Fruit fly (Drosophila melanogaster): Measurements from ENCODE around the gene CG15765.

Gene CG15765

DNA sequence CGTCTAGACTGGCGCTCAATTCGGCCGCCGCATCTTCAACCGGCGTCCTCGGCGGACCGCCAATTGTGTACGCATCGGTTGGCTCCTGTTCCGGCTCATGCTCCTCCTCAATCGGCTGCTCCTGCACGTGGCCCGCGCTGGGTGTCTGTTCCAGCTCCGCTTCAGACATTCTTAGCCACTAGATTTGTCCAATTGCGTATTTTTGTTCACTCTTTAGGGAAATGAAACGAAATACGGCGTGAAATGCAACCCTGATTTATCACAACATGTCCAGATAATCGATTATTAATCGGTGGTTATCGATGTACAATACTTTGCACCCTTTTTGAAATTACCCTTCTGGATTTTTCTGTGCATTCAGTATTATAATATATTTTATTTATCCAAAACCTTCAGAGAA lies 58.2 kb downstream of the CG15765 start, which contains the start of gene mof (continued):
- TF ChIP-seq sna (GFP tag; IDR thresholded peaks at IDR 0.05; ENCODE audit: partially characterized antibody) (peak; percentile 72), E2f1 (GFP tag; IDR thresholded peaks at IDR 0.05) (no peak), Doc3 (GFP tag; IDR thresholded peaks at IDR 0.05; ENCODE audit: partially characterized antibody) (peak; percentile 58), CG13123 (GFP tag; optimal IDR thresholded peaks at IDR 0.05) (no peak), CG34224 (GFP tag; IDR thresholded peaks at IDR 0.05; ENCODE audit: partially characterized antibody) (peak; percentile 85), PHDP (tag; optimal IDR thresholded peaks at IDR 0.05) (no peak), Hr3 (GFP tag; optimal IDR thresholded peaks at IDR 0.05) (no peak), fu2 (GFP tag; optimal IDR thresholded peaks at IDR 0.05) (no peak), CG8089 (GFP tag; optimal IDR thresholded peaks at IDR 0.05) (no peak), CG15479 (GFP tag; optimal IDR thresholded peaks at IDR 0.05) (no peak), Kr (GFP tag; optimal IDR thresholded peaks at IDR 0.05) (no peak), CG11696 (GFP tag; IDR thresholded peaks at IDR 0.05) (no peak), CG33213 (GFP tag; optimal IDR thresholded peaks at IDR 0.05) (no peak), gt (GFP tag; IDR thresholded peaks at IDR 0.05) (no peak), crp (GFP tag; optimal IDR thresholded peaks at IDR 0.05) (peak in 1 of 2 experiments; percentile 3), chm (GFP tag; IDR thresholded peaks at IDR 0.05) (no peak), psq (GFP tag; optimal IDR thresholded peaks at IDR 0.05) (no peak), CG2875 (GFP tag; optimal IDR thresholded peaks at IDR 0.05) (no peak), Aef1 (GFP tag; IDR thresholded peaks at IDR 0.05) (no peak), CG10543 (GFP tag; optimal IDR thresholded peaks at IDR 0.05) (no peak), CG32767 (GFP tag; IDR thresholded peaks at IDR 0.05) (no peak), D (optimal IDR thresholded peaks at IDR 0.05) (no peak), D (GFP tag; optimal IDR thresholded peaks at IDR 0.05) (no peak), CG8290 (GFP tag; optimal IDR thresholded peaks at IDR 0.05) (no peak), CG8290 (tag; optimal IDR thresholded peaks at IDR 0.05) (no peak), CG6813 (GFP tag; optimal IDR thresholded peaks at IDR 0.05) (no peak), Antp (GFP tag; optimal IDR thresholded peaks at IDR 0.05) (no peak), bcd (GFP tag; optimal IDR thresholded peaks at IDR 0.05) (no peak), unpg (GFP tag; optimal IDR thresholded peaks at IDR 0.05) (no peak), mld (GFP tag; IDR thresholded peaks at IDR 0.05; ENCODE audit: partially characterized antibody) (peak; percentile 76; the same call in 2 of the 3 replicates), sc (optimal IDR thresholded peaks at IDR 0.05) (no peak), sc (GFP tag; optimal IDR thresholded peaks at IDR 0.05) (no peak), Fer1 (GFP tag; optimal IDR thresholded peaks at IDR 0.05) (peak; percentile 5), pfk (GFP tag; optimal IDR thresholded peaks at IDR 0.05) (no peak), stc (GFP tag; IDR thresholded peaks at IDR 0.05) (no peak), mam (GFP tag; optimal IDR thresholded peaks at IDR 0.05) (no peak), CG14050 (GFP tag; IDR thresholded peaks at IDR 0.05) (no peak), CG12104 (GFP tag; optimal IDR thresholded peaks at IDR 0.05) (no peak), CTCF (GFP tag; optimal IDR thresholded peaks at IDR 0.05) (no peak), jing (GFP tag; optimal IDR thresholded peaks at IDR 0.05) (no peak), NC2α (GFP tag; optimal IDR thresholded peaks at IDR 0.05) (no peak), dmrt11E (tag; optimal IDR thresholded peaks at IDR 0.05) (no peak), Dp (GFP tag; optimal IDR thresholded peaks at IDR 0.05) (peak; percentile 78), CG18476 (GFP tag; optimal IDR thresholded peaks at IDR 0.05) (no peak), hth (optimal IDR thresholded peaks at IDR 0.05) (no peak), BtbVII (GFP tag; optimal IDR thresholded peaks at IDR 0.05) (no peak), wek (GFP tag; optimal IDR thresholded peaks at IDR 0.05) (no peak), CG15601 (tag; optimal IDR thresholded peaks at IDR 0.05) (no peak), grn (GFP tag; optimal IDR thresholded peaks at IDR 0.05) (no peak), ewg (GFP tag; optimal IDR thresholded peaks at IDR 0.05) (no peak), fd96Cb (tag; optimal IDR thresholded peaks at IDR 0.05) (no peak), Nf-YB (GFP tag; optimal IDR thresholded peaks at IDR 0.05) (no peak), Spps (tag; optimal IDR thresholded peaks at IDR 0.05) (no peak)
